Fruit fly (Drosophila melanogaster) whole organism, prepupa: ENCODE measurements around the gene Chrac-14.

Experiments used
- Blimp-1 ChIP-seq: fragments of 200-800 bp; sonication (Bioruptor generic); optimal IDR thresholded peaks from 3 replicates; lab custom pipeline; 2017; ENCODE audit warnings: missing biosample characterization, missing genetic modification characterization, mild to moderate bottlenecking, moderate library complexity, missing genetic modification reagents
- CG10631 ChIP-seq: fragments of 200-800 bp; sonication (Bioruptor generic); optimal IDR thresholded peaks from 2 replicates; lab custom pipeline; 2016; ENCODE audit warnings: missing biosample characterization, missing genetic modification characterization
- CG11294 ChIP-seq: fragments of 200-800 bp; sonication (Bioruptor generic); IDR thresholded peaks from 2 replicates; pipeline ENCODE4 v1.3.6; 2022; ENCODE audit warnings: missing biosample characterization, missing genetic modification characterization
- CG11762 ChIP-seq: fragments of 200-800 bp; sonication (Bioruptor generic); optimal IDR thresholded peaks from 3 replicates; lab custom pipeline; 2016; ENCODE audit warnings: missing biosample characterization, missing genetic modification characterization; ENCODE audit not compliant: insufficient read depth
- CG15336 ChIP-seq: fragments of 200-800 bp; sonication (Bioruptor generic); IDR thresholded peaks from 2 replicates; pipeline ENCODE4 v1.3.6; 2022; ENCODE audit warnings: missing biosample characterization, missing genetic modification characterization
- CG1621 ChIP-seq: fragments of 200-800 bp; sonication (Bioruptor generic); optimal IDR thresholded peaks from 3 replicates; lab custom pipeline; 2018; ENCODE audit warnings: missing biosample characterization, mild to moderate bottlenecking, missing genetic modification characterization
- CG16779 ChIP-seq: fragments of 200-800 bp; sonication (Bioruptor generic); optimal IDR thresholded peaks from 3 replicates; lab custom pipeline; 2017; ENCODE audit warnings: missing biosample characterization, mild to moderate bottlenecking, missing genetic modification characterization
- CG3919 ChIP-seq: fragments of 200-800 bp; sonication (Bioruptor generic); optimal IDR thresholded peaks from 3 replicates; lab custom pipeline; 2016; ENCODE audit warnings: missing biosample characterization, missing genetic modification characterization
- CG4318 ChIP-seq: fragments of 200-800 bp; sonication (Bioruptor generic); optimal IDR thresholded peaks from 3 replicates; lab custom pipeline; 2017; ENCODE audit warnings: missing biosample characterization, mild to moderate bottlenecking, missing genetic modification characterization
- CG6163 ChIP-seq: fragments of 200-800 bp; sonication (Bioruptor generic); IDR thresholded peaks from 3 replicates; pipeline ENCODE4 v1.3.6; 2022; ENCODE audit warnings: missing biosample characterization, missing genetic modification characterization
- CG6792 ChIP-seq: fragments of 200-800 bp; sonication (Bioruptor generic); optimal IDR thresholded peaks from 3 replicates; lab custom pipeline; 2016; ENCODE audit warnings: missing biosample characterization, missing genetic modification characterization
- CG7368 ChIP-seq: fragments of 200-800 bp; sonication (Bioruptor generic); optimal IDR thresholded peaks from 3 replicates; lab custom pipeline; 2016; ENCODE audit warnings: missing biosample characterization, missing genetic modification characterization
- CG8119 ChIP-seq: fragments of 200-800 bp; sonication (Bioruptor generic); IDR thresholded peaks from 3 replicates; pipeline ENCODE4 v1.3.6; 2022; ENCODE audit warnings: missing biosample characterization, missing genetic modification characterization
- CG8319 ChIP-seq: fragments of 200-800 bp; sonication (Bioruptor generic); optimal IDR thresholded peaks from 3 replicates; lab custom pipeline; 2016; ENCODE audit warnings: missing biosample characterization, missing genetic modification characterization
- CG8632 ChIP-seq: fragments of 200-800 bp; sonication (Bioruptor generic); optimal IDR thresholded peaks from 3 replicates; lab custom pipeline; 2016; ENCODE audit warnings: missing biosample characterization, missing genetic modification characterization
- Eip75B ChIP-seq: fragments of 200-800 bp; sonication (Bioruptor generic); optimal IDR thresholded peaks from 3 replicates; lab custom pipeline; 2016; ENCODE audit warnings: missing biosample characterization, missing genetic modification characterization
- Eip78C ChIP-seq: fragments of 200-800 bp; sonication (Bioruptor generic); peaks from one replicate; lab custom pipeline; 2016; ENCODE audit warnings: missing biosample characterization, missing genetic modification characterization
- Eip93F ChIP-seq: fragments of 200-800 bp; sonication (Bioruptor generic); optimal IDR thresholded peaks from 2 replicates; lab custom pipeline; 2016; ENCODE audit warnings: missing biosample characterization, mild to moderate bottlenecking, missing genetic modification characterization
- Gug ChIP-seq: fragments of 200-800 bp; sonication (Bioruptor generic); IDR thresholded peaks from 2 replicates; pipeline ENCODE4 v1.3.6; 2022; ENCODE audit warnings: missing biosample characterization, missing genetic modification characterization
- Hr38 ChIP-seq: sonication (Bioruptor generic); optimal IDR thresholded peaks from 2 replicates; lab custom pipeline; 2016; ENCODE audit warnings: missing biosample characterization, missing genetic modification characterization
- Hr39 ChIP-seq: fragments of 200-800 bp; sonication (Bioruptor generic); optimal IDR thresholded peaks from 2 replicates; lab custom pipeline; 2016; ENCODE audit warnings: missing biosample characterization, missing genetic modification characterization
- Hr4 ChIP-seq: fragments of 200-800 bp; sonication (Bioruptor generic); optimal IDR thresholded peaks from 3 replicates; lab custom pipeline; 2016; ENCODE audit warnings: missing biosample characterization, missing genetic modification characterization
- Lpt ChIP-seq: fragments of 200-800 bp; sonication (Bioruptor generic); optimal IDR thresholded peaks from 3 replicates; lab custom pipeline; 2016; ENCODE audit warnings: missing biosample characterization, missing genetic modification characterization
- OdsH ChIP-seq: fragments of 200-800 bp; sonication (Bioruptor generic); optimal IDR thresholded peaks from 3 replicates; lab custom pipeline; 2016; ENCODE audit warnings: missing biosample characterization, missing genetic modification characterization
- Smox ChIP-seq: fragments of 200-800 bp; sonication (Bioruptor generic); optimal IDR thresholded peaks from 3 replicates; lab custom pipeline; 2016; ENCODE audit warnings: missing biosample characterization, missing genetic modification characterization
- Sox15 ChIP-seq: fragments of 200-800 bp; sonication (Bioruptor generic); optimal IDR thresholded peaks from 3 replicates; lab custom pipeline; 2016; ENCODE audit warnings: missing biosample characterization, missing genetic modification characterization
- acj6 ChIP-seq: fragments of 200-800 bp; sonication (Bioruptor generic); optimal IDR thresholded peaks from 3 replicates; lab custom pipeline; 2016; ENCODE audit warnings: missing biosample characterization, missing genetic modification characterization
- cyc ChIP-seq: fragments of 200-800 bp; sonication (Bioruptor generic); optimal IDR thresholded peaks from 3 replicates; lab custom pipeline; 2016; ENCODE audit warnings: missing biosample characterization, missing genetic modification characterization
- dac ChIP-seq: fragments of 200-800 bp; sonication (Bioruptor generic); optimal IDR thresholded peaks from 2 replicates; lab custom pipeline; 2017; ENCODE audit warnings: missing biosample characterization, mild to moderate bottlenecking, missing genetic modification characterization
- esn ChIP-seq: fragments of 200-800 bp; sonication (Bioruptor generic); optimal IDR thresholded peaks from 2 replicates; lab custom pipeline; 2016; ENCODE audit warnings: missing biosample characterization, mild to moderate bottlenecking, missing genetic modification characterization, moderate library complexity
- fd59A ChIP-seq: fragments of 200-800 bp; sonication (Bioruptor generic); optimal IDR thresholded peaks from 2 replicates; lab custom pipeline; 2017; ENCODE audit warnings: missing biosample characterization, mild to moderate bottlenecking, missing genetic modification characterization, missing genetic modification reagents
- fkh ChIP-seq: fragments of 200-800 bp; sonication (Bioruptor generic); optimal IDR thresholded peaks from 3 replicates; lab custom pipeline; 2017; ENCODE audit warnings: missing biosample characterization, mild to moderate bottlenecking, missing genetic modification characterization, moderate library complexity
- lz ChIP-seq: fragments of 200-800 bp; sonication (Bioruptor generic); optimal IDR thresholded peaks from 3 replicates; lab custom pipeline; 2016; ENCODE audit warnings: missing biosample characterization, missing genetic modification characterization
- net ChIP-seq: fragments of 200-800 bp; sonication (Bioruptor generic); optimal IDR thresholded peaks from 3 replicates; lab custom pipeline; 2016; ENCODE audit warnings: missing biosample characterization, missing genetic modification characterization
- pdm3 ChIP-seq: fragments of 200-800 bp; sonication (Bioruptor generic); optimal IDR thresholded peaks from 3 replicates; lab custom pipeline; 2016; ENCODE audit warnings: missing biosample characterization, missing genetic modification characterization
- salr ChIP-seq, 2 experiments: fragments of 200-800 bp; sonication (Bioruptor generic); optimal IDR thresholded peaks; 3 replicates each; lab custom pipeline; 2016 to 2018; ENCODE audit warnings: missing biosample characterization in 2 of 2, missing genetic modification characterization in 2 of 2, mild to moderate bottlenecking in 1 of 2
- spab ChIP-seq: fragments of 200-800 bp; sonication (Bioruptor generic); optimal IDR thresholded peaks from 2 replicates; lab custom pipeline; 2017; ENCODE audit warnings: missing biosample characterization, mild to moderate bottlenecking, missing genetic modification characterization, missing genetic modification reagents
- svp ChIP-seq: fragments of 200-800 bp; sonication (Bioruptor generic); peaks from one replicate; lab custom pipeline; 2016; ENCODE audit warnings: missing biosample characterization, missing genetic modification characterization
- topi ChIP-seq: fragments of 200-800 bp; sonication (Bioruptor generic); optimal IDR thresholded peaks from 3 replicates; lab custom pipeline; 2016; ENCODE audit warnings: missing biosample characterization, missing genetic modification characterization
- vri ChIP-seq: fragments of 200-800 bp; sonication (Bioruptor generic); optimal IDR thresholded peaks from 3 replicates; lab custom pipeline; 2016; ENCODE audit warnings: missing biosample characterization, mild to moderate bottlenecking, missing genetic modification characterization

Gene Chrac-14

dm6 chr2L:8464107-8464582 is 26.9 kb downstream of the Chrac-14 start, which contains the start of gene prg (continued):
- TF ChIP-seq Smox (GFP tag; lab: Kevin White, UChicago) = peak; percentile 73
- TF ChIP-seq Eip75B (GFP tag; lab: Kevin White, UChicago) = peak; percentile 77
- TF ChIP-seq net = peak; percentile 49
- no peak for TF ChIP-seq CG8319 (GFP tag; lab: Kevin White, UChicago)
- TF ChIP-seq CG11762 (GFP tag; lab: Kevin White, UChicago) = no peak
- peak; percentile 51 for TF ChIP-seq lz (GFP tag; lab: Kevin White, UChicago)
- peak; percentile 51 for TF ChIP-seq CG6792
- TF ChIP-seq Hr39 (GFP tag; lab: Kevin White, UChicago) = peak; percentile 52
- TF ChIP-seq Eip93F (GFP tag; lab: Kevin White, UChicago) = peak; percentile 51
- peak in 1 of 2 experiments; percentile 2 for TF ChIP-seq salr (GFP tag; optimal IDR thresholded peaks at IDR 0.05; lab: Kevin White, UChicago)
- TF ChIP-seq OdsH (GFP tag; lab: Kevin White, UChicago) = peak; percentile 64
- peak; percentile 56; the same call in 1 of the 3 replicates for TF ChIP-seq CG8119 (GFP tag; lab: Robert Waterston, UW)
- TF ChIP-seq cyc (GFP tag; lab: Kevin White, UChicago) = peak; percentile 62
- peak; percentile 19 for TF ChIP-seq vri
- no peak for TF ChIP-seq Blimp-1 (GFP tag; lab: Kevin White, UChicago)
- 0 out of 2 replicates have a peak, but pooled peaks have one; percentile 16 for TF ChIP-seq CG11294 (GFP tag; lab: Robert Waterston, UW)
- peak; percentile 17 for TF ChIP-seq CG7368 (GFP tag; lab: Kevin White, UChicago)
- TF ChIP-seq CG4318 (GFP tag; lab: Kevin White, UChicago) = peak; percentile 51
- peak; percentile 48 for TF ChIP-seq acj6 (GFP tag; lab: Kevin White, UChicago)
- peak; percentile 53 for TF ChIP-seq CG10631 (GFP tag; lab: Kevin White, UChicago)
- TF ChIP-seq esn (GFP tag; lab: Kevin White, UChicago) = peak; percentile 70
- peak; percentile 2 for TF ChIP-seq CG1621 (tag; lab: Kevin White, UChicago)
- peak; percentile 75 for TF ChIP-seq topi
- TF ChIP-seq CG8632 = peak; percentile 58
- TF ChIP-seq spab (GFP tag; lab: Kevin White, UChicago) = no peak
- peak; percentile 75 for TF ChIP-seq fkh
- TF ChIP-seq fd59A (GFP tag; lab: Kevin White, UChicago) = no peak
- TF ChIP-seq Lpt (GFP tag; lab: Kevin White, UChicago) = peak; percentile 18
- TF ChIP-seq Hr4 (GFP tag; lab: Kevin White, UChicago) = peak; percentile 77
- TF ChIP-seq CG6163 = peak; percentile 42
- TF ChIP-seq CG16779 (tag; lab: Kevin White, UChicago) = peak; percentile 9
- TF ChIP-seq pdm3 (GFP tag; lab: Kevin White, UChicago) = peak; percentile 64
- peak; percentile 49; the same call in 1 of the 2 replicates for TF ChIP-seq CG15336
- TF ChIP-seq CG3919 (GFP tag; lab: Kevin White, UChicago) = peak; percentile 75
- no peak for TF ChIP-seq dac (GFP tag; lab: Kevin White, UChicago)
- TF ChIP-seq Sox15 = no peak

dm6 chr2L:8466643-8467042 is 29.4 kb downstream of the Chrac-14 start, which contains the start of gene dachs:
Gene dachs, plus strand, starts transcription at chr2L:8466817.
- TF ChIP-seq Gug (GFP tag; lab: Robert Waterston, UW) = no peak
- TF ChIP-seq Eip78C = peak; percentile 50
- TF ChIP-seq pdm3 (GFP tag; lab: Kevin White, UChicago) = no peak
- TF ChIP-seq Hr38 = no peak
- peak; percentile 30 for TF ChIP-seq svp (GFP tag; lab: Kevin White, UChicago)
- no peak for TF ChIP-seq CG15336
